Worm (Caenorhabditis elegans) whole organism, late embryonic: ENCODE measurements around the gene Y53G8B.1.

Experiments used
- C08G9.2 ChIP-seq: sonication (generic microtip); optimal IDR thresholded peaks from 2 replicates; lab custom pipeline; 2016; ENCODE audit warnings: mild to moderate bottlenecking, missing genetic modification characterization, moderate library complexity, missing compliant biosample characterization
- C38D4.7 ChIP-seq: fragments of 200-800 bp; sonication (Bioruptor generic); optimal IDR thresholded peaks from 2 replicates; lab custom pipeline; 2018; ENCODE audit warnings: mild to moderate bottlenecking, missing genetic modification characterization, moderate library complexity, missing compliant biosample characterization
- K09A11.1 ChIP-seq: sonication (generic microtip); optimal IDR thresholded peaks from 2 replicates; lab custom pipeline; 2017; ENCODE audit warnings: antibody characterized with exemption, mild to moderate bottlenecking, missing genetic modification characterization, missing compliant biosample characterization; ENCODE audit not compliant: insufficient read depth
- T23F11.4 ChIP-seq: fragments of 200-800 bp; sonication (Bioruptor generic); optimal IDR thresholded peaks from 2 replicates; lab custom pipeline; 2018; ENCODE audit warnings: mild to moderate bottlenecking, missing genetic modification characterization, missing compliant biosample characterization
- ahr-1 ChIP-seq: sonication (generic microtip); optimal IDR thresholded peaks from 2 replicates; lab custom pipeline; 2016; ENCODE audit warnings: missing genetic modification characterization, missing compliant biosample characterization
- ama-1 ChIP-seq: fragments of 150-350 bp; optimal IDR thresholded peaks from 2 replicates; lab custom pipeline; 2014
- ceh-14 ChIP-seq: sonication (generic microtip); optimal IDR thresholded peaks from 2 replicates; lab custom pipeline; 2016; ENCODE audit warnings: missing genotype, missing genetic modification characterization, missing compliant biosample characterization
- ceh-18 ChIP-seq: sonication (generic microtip); optimal IDR thresholded peaks from 2 replicates; lab custom pipeline; 2016; ENCODE audit warnings: missing genetic modification characterization, missing compliant biosample characterization
- ceh-19 ChIP-seq: fragments of 200-800 bp; sonication (Bioruptor generic); optimal IDR thresholded peaks from 2 replicates; lab custom pipeline; 2018; ENCODE audit warnings: mild to moderate bottlenecking, missing genetic modification characterization, missing compliant biosample characterization
- ceh-2 ChIP-seq: sonication (generic microtip); optimal IDR thresholded peaks from 2 replicates; lab custom pipeline; 2016; ENCODE audit warnings: missing genotype, missing genetic modification characterization, missing compliant biosample characterization
- ceh-22 ChIP-seq: sonication (generic microtip); optimal IDR thresholded peaks from 2 replicates; lab custom pipeline; 2017; ENCODE audit warnings: missing biosample characterization, missing genetic modification characterization
- ceh-24 ChIP-seq: sonication (generic microtip); optimal IDR thresholded peaks from 2 replicates; lab custom pipeline; 2016; ENCODE audit warnings: mild to moderate bottlenecking, missing genetic modification characterization, missing compliant biosample characterization
- ceh-31 ChIP-seq: sonication (generic microtip); optimal IDR thresholded peaks from 2 replicates; lab custom pipeline; 2016; ENCODE audit warnings: missing genetic modification characterization, missing compliant biosample characterization
- ceh-34 ChIP-seq: sonication (generic microtip); optimal IDR thresholded peaks from 2 replicates; lab custom pipeline; 2016; ENCODE audit warnings: mild to moderate bottlenecking, missing genetic modification characterization, missing compliant biosample characterization
- ceh-45 ChIP-seq: fragments of 200-800 bp; sonication (Bioruptor generic); IDR thresholded peaks from 2 replicates; pipeline ENCODE4 v1.3.6; 2022; ENCODE audit warnings: missing genetic modification reagents, missing genetic modification characterization, missing compliant biosample characterization
- ceh-48 ChIP-seq: sonication (generic microtip); optimal IDR thresholded peaks from 2 replicates; lab custom pipeline; 2016; ENCODE audit warnings: missing genetic modification characterization, inconsistent platforms, missing compliant biosample characterization
- elt-2 ChIP-seq: sonication (generic microtip); optimal IDR thresholded peaks from 2 replicates; lab custom pipeline; 2016; ENCODE audit warnings: missing genetic modification reagents, missing genetic modification characterization, missing compliant biosample characterization
- gmeb-2 ChIP-seq: sonication (generic microtip); optimal IDR thresholded peaks from 2 replicates; lab custom pipeline; 2016; ENCODE audit warnings: missing genetic modification characterization, inconsistent platforms, missing compliant biosample characterization
- hlh-30 ChIP-seq: sonication (generic microtip); optimal IDR thresholded peaks from 2 replicates; lab custom pipeline; 2017; ENCODE audit warnings: antibody characterized with exemption, missing genetic modification characterization, missing compliant biosample characterization; ENCODE audit not compliant: insufficient read depth
- hlh-6 ChIP-seq: sonication (generic microtip); optimal IDR thresholded peaks from 2 replicates; lab custom pipeline; 2016; ENCODE audit warnings: missing genotype, missing genetic modification characterization, missing compliant biosample characterization
- lim-6 ChIP-seq: sonication (generic microtip); optimal IDR thresholded peaks from 2 replicates; lab custom pipeline; 2016; ENCODE audit warnings: missing genetic modification characterization, missing compliant biosample characterization
- nhr-11 ChIP-seq: fragments of 150-350 bp; optimal IDR thresholded peaks from 2 replicates; lab custom pipeline; 2014; ENCODE audit warnings: missing biosample characterization, missing genetic modification characterization
- nhr-232 ChIP-seq: sonication (generic microtip); optimal IDR thresholded peaks from 2 replicates; lab custom pipeline; 2016; ENCODE audit warnings: missing genetic modification characterization, missing compliant biosample characterization
- odd-2 ChIP-seq: sonication (generic microtip); optimal IDR thresholded peaks from 2 replicates; lab custom pipeline; 2017; ENCODE audit warnings: antibody characterized with exemption, mild to moderate bottlenecking, missing genetic modification characterization, missing compliant biosample characterization
- pha-4 ChIP-seq: fragments of 150-350 bp; optimal IDR thresholded peaks from 2 replicates; lab custom pipeline; 2018; ENCODE audit warnings: missing biosample characterization, missing genetic modification reagents, missing genetic modification characterization
- pros-1 ChIP-seq: fragments of 150-350 bp; optimal IDR thresholded peaks from 2 replicates; lab custom pipeline; 2014; ENCODE audit warnings: missing biosample characterization, missing genetic modification reagents, missing genetic modification characterization
- ref-2 ChIP-seq: sonication (generic microtip); optimal IDR thresholded peaks from 2 replicates; lab custom pipeline; 2016; ENCODE audit warnings: missing genetic modification characterization, missing compliant biosample characterization
- sox-4 ChIP-seq: sonication (generic microtip); optimal IDR thresholded peaks from 2 replicates; lab custom pipeline; 2017; ENCODE audit warnings: mild to moderate bottlenecking, missing genetic modification characterization, inconsistent platforms, missing compliant biosample characterization
- tbx-2 ChIP-seq: sonication (generic microtip); optimal IDR thresholded peaks from 2 replicates; lab custom pipeline; 2016; ENCODE audit warnings: missing genetic modification characterization, missing compliant biosample characterization
- ttx-3 ChIP-seq: sonication (generic microtip); optimal IDR thresholded peaks from 2 replicates; lab custom pipeline; 2016; ENCODE audit warnings: missing genetic modification reagents, missing genetic modification characterization, missing compliant biosample characterization
- zip-5 ChIP-seq: sonication (generic microtip); optimal IDR thresholded peaks from 2 replicates; lab custom pipeline; 2016; ENCODE audit warnings: missing genetic modification characterization, missing compliant biosample characterization
- ztf-16 ChIP-seq: sonication (generic microtip); optimal IDR thresholded peaks from 2 replicates; lab custom pipeline; 2017; ENCODE audit warnings: missing genetic modification characterization, missing compliant biosample characterization

The Y53G8B.1 gene

DNA sequence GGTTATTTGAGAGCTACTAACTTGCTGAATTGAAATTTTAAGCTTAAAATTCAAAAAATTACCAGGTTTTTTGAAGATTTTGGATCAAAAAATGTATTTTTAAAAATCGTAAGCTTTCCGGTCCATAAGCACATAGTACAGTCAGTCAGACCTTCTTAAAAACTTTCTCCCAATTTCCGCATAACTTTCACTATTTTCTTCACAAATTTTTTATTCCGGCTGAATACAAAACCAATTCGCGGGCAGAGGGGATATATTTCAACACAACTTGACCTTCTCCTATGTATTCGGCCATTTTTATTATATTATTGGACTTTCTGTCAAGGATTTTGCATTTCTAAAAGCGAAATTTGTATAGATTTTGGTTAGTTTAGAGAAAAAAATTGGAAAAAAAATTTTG is 31.4 kb downstream of the Y53G8B.1 start:
- TF ChIP-seq ceh-22, result no peak
- no peak for TF ChIP-seq hlh-30 (tag; lab: Kevin White, UChicago)
- TF ChIP-seq ceh-18 (tag; lab: Kevin White, UChicago), result no peak
- no peak for TF ChIP-seq C08G9.2
- TF ChIP-seq lim-6 (tag; lab: Kevin White, UChicago), result no peak
- TF ChIP-seq ceh-19 (GFP tag; lab: Kevin White, UChicago), result no peak
- no peak for TF ChIP-seq gmeb-2 (tag; lab: Kevin White, UChicago)
- no peak for TF ChIP-seq ztf-16 (tag; lab: Kevin White, UChicago)

ce11 chrIII:3161600-3161999 is 32.5 kb downstream of the Y53G8B.1 start:
- no peak for TF ChIP-seq K09A11.1 (tag; lab: Kevin White, UChicago)
- TF ChIP-seq ceh-22, result no peak
- no peak for TF ChIP-seq hlh-6 (tag; lab: Kevin White, UChicago)
- no peak for TF ChIP-seq ahr-1 (tag; lab: Kevin White, UChicago)
- no peak for TF ChIP-seq ceh-31 (tag; lab: Kevin White, UChicago)

ce11 chrIII:3163448-3163847 is 34.4 kb downstream of the Y53G8B.1 start:
- TF ChIP-seq pha-4 (tag; lab: Kevin White, UChicago), result no peak
- TF ChIP-seq sox-4 (tag; lab: Kevin White, UChicago), result no peak
- TF ChIP-seq elt-2 (tag; lab: Kevin White, UChicago), result no peak
- TF ChIP-seq ttx-3 (tag; lab: Kevin White, UChicago), result no peak
- TF ChIP-seq T23F11.4 (GFP tag; lab: Kevin White, UChicago), result no peak

- no peak for TF ChIP-seq ceh-2 (tag; lab: Kevin White, UChicago)
- TF ChIP-seq gmeb-2 (tag; lab: Kevin White, UChicago), result no peak
These were observed 36.2 kb downstream of the Y53G8B.1 start, which contains the start of gene R148.5 for ce11 chrIII:3165309-3165708. TSS of gene R148.5 (plus strand) at chrIII:3165639.

ce11 chrIII:3169279-3169678 is 40.2 kb downstream of the Y53G8B.1 start:
- TF ChIP-seq odd-2 (tag; lab: Kevin White, UChicago) (no peak), gmeb-2 (tag; lab: Kevin White, UChicago) (no peak), ceh-24 (tag; lab: Kevin White, UChicago) (no peak), ahr-1 (tag; lab: Kevin White, UChicago) (no peak), ceh-14 (tag; lab: Kevin White, UChicago) (no peak), ceh-48 (tag; lab: Kevin White, UChicago) (no peak), zip-5 (tag; lab: Kevin White, UChicago) (no peak), nhr-11 (no peak), ref-2 (tag; lab: Kevin White, UChicago) (no peak), ceh-18 (tag; lab: Kevin White, UChicago) (no peak), nhr-232 (no peak), ceh-34 (tag; lab: Kevin White, UChicago) (no peak), ceh-19 (GFP tag; lab: Kevin White, UChicago) (no peak), tbx-2 (tag; lab: Kevin White, UChicago) (no peak), pros-1 (tag; lab: Kevin White, UChicago) (no peak), ceh-45 (no peak)

DNA sequence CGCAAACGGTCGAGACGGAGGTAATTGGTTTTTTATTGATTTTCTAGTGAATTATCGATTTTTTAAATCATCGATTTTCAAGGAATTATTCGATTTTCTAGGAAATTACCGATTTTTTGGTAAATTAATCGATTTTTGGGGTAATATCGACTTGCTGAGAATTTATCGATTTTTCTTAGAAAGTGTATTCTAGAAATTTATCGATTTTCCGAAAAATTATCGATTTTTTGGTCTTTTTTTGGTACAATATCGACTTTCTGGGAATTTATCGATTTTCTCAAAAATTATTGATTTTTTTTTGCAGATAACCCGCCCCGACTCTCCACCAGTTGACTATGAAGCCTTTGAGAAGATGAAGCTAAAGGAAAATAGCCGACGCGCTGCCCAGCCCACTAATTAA is 41.5 kb downstream of the Y53G8B.1 start:
- TF ChIP-seq ama-1 (lab: Kevin White, UChicago) (no peak), C38D4.7 (GFP tag; lab: Kevin White, UChicago) (no peak), ceh-48 (tag; lab: Kevin White, UChicago) (peak; percentile 81), ceh-22 (no peak)
